Fruit fly (Drosophila melanogaster): Measurements from ENCODE around the gene Trf2.

Trf2 gene

dm6 chrX:8481462-8481861 is 72.4 kb downstream of the Trf2 start, which contains the start of gene Cp38:
Gene Cp38 (plus strand): TSS chrX:8481837.
- TF ChIP-seq dysf (GFP tag; IDR thresholded peaks at IDR 0.05) = no peak
- TF ChIP-seq CG14667 (GFP tag; IDR thresholded peaks at IDR 0.05) = 0 out of 2 replicates have a peak, but pooled peaks have one; percentile 5
- no peak for TF ChIP-seq CG12104 (GFP tag; optimal IDR thresholded peaks at IDR 0.05)

All from whole organism, embryonic.